Worm (Caenorhabditis elegans) whole organism, L3 larva: ENCODE results near the gene mdt-19.

ENCODE experiments used
- ZK546.5 ChIP-seq: sonication (generic microtip); optimal IDR thresholded peaks from 2 replicates; lab custom pipeline; 2017; ENCODE audit warnings: missing biosample characterization, missing genetic modification characterization
- ama-1 ChIP-seq: fragments of 150-350 bp; optimal IDR thresholded peaks from 2 replicates; lab custom pipeline; 2018
- ceh-9 ChIP-seq: sonication (generic microtip); optimal IDR thresholded peaks from 2 replicates; lab custom pipeline; 2018; ENCODE audit warnings: missing biosample characterization, missing genetic modification characterization
- mdl-1 ChIP-seq: fragments of 150-350 bp; optimal IDR thresholded peaks from 2 replicates; lab custom pipeline; 2014; ENCODE audit warnings: missing biosample characterization, missing genetic modification characterization
- nhr-11 ChIP-seq: fragments of 150-350 bp; optimal IDR thresholded peaks from 2 replicates; lab custom pipeline; 2014; ENCODE audit warnings: missing biosample characterization, missing genetic modification characterization
- nhr-76 ChIP-seq: fragments of 150-350 bp; sonication (generic microtip); optimal IDR thresholded peaks from 5 replicates; lab custom pipeline; 2014; ENCODE audit warnings: missing biosample characterization, missing genetic modification characterization
- pha-4 ChIP-seq: fragments of 150-350 bp; optimal IDR thresholded peaks from 2 replicates; lab custom pipeline; 2014; ENCODE audit warnings: missing biosample characterization, missing genetic modification reagents, missing genetic modification characterization
- pqm-1 ChIP-seq: fragments of 150-350 bp; optimal IDR thresholded peaks from 2 replicates; lab custom pipeline; 2017; ENCODE audit warnings: missing biosample characterization, missing genetic modification characterization, inconsistent platforms
- unc-62 ChIP-seq: fragments of 150-350 bp; sonication (generic microtip); optimal IDR thresholded peaks from 4 replicates; lab custom pipeline; 2014; ENCODE audit warnings: missing biosample characterization, missing genetic modification reagents, missing genetic modification characterization
- ztf-11 ChIP-seq: fragments of 150-350 bp; optimal IDR thresholded peaks from 2 replicates; lab custom pipeline; 2014; ENCODE audit warnings: missing biosample characterization, missing genetic modification characterization

- TF ChIP-seq ZK546.5 (no peak), pha-4 (tag; lab: Kevin White, UChicago) (no peak), nhr-76 (tag; lab: Kevin White, UChicago) (no peak), ztf-11 (tag; lab: Kevin White, UChicago) (no peak), nhr-11 (no peak), ama-1 (lab: Kevin White, UChicago) (no peak), pqm-1 (tag; lab: Kevin White, UChicago) (no peak), ceh-9 (tag; lab: Kevin White, UChicago) (no peak), unc-62 (GFP tag; lab: Kevin White, UChicago) (no peak), mdl-1 (no peak)
Measured at ce11 chrIII:2603671-2604070, 5.8 kb downstream of the mdt-19 start, which contains the start of gene Y71H2B.11.
